Fruit fly (Drosophila melanogaster) whole organism, prepupa: Measurements from ENCODE around the gene CG1637.

Experiments
- CG1621 ChIP-seq: fragments of 200-800 bp; sonication (Bioruptor generic); optimal IDR thresholded peaks from 3 replicates; lab custom pipeline; 2018; ENCODE audit warnings: missing biosample characterization, mild to moderate bottlenecking, missing genetic modification characterization
- CG16779 ChIP-seq: fragments of 200-800 bp; sonication (Bioruptor generic); optimal IDR thresholded peaks from 3 replicates; lab custom pipeline; 2017; ENCODE audit warnings: missing biosample characterization, mild to moderate bottlenecking, missing genetic modification characterization
- CG6854 ChIP-seq: fragments of 200-800 bp; sonication (Bioruptor generic); optimal IDR thresholded peaks from 2 replicates; lab custom pipeline; 2017; ENCODE audit warnings: missing biosample characterization, mild to moderate bottlenecking, missing genetic modification characterization
- Lpt ChIP-seq: fragments of 200-800 bp; sonication (Bioruptor generic); optimal IDR thresholded peaks from 3 replicates; lab custom pipeline; 2016; ENCODE audit warnings: missing biosample characterization, missing genetic modification characterization
- eg ChIP-seq: fragments of 200-800 bp; sonication (Bioruptor generic); IDR thresholded peaks from 3 replicates; pipeline ENCODE4 v1.3.6; 2022; ENCODE audit warnings: missing biosample characterization, missing genetic modification characterization
- lz ChIP-seq: fragments of 200-800 bp; sonication (Bioruptor generic); optimal IDR thresholded peaks from 3 replicates; lab custom pipeline; 2016; ENCODE audit warnings: missing biosample characterization, missing genetic modification characterization

DNA sequence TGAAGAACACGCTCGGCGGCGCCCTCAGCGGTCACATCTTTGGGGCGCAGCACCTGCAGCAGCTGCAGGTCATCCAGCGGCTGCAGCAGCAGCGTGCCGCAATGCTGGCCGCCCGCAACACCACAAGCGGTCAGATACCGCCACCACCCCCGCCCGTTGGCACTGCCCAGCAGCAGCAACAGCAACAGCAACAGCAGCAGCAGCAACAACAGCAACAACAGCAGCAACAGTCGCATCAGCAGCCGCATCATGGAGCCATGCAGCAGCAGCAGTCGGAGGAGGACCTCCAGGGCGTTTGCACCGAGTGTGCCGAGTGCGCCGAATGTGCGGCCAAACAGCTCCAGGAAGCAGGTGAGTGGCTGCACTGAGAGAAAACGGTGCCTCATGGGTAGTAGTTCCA, 34.9 kb upstream of the CG1637 start:
- TF ChIP-seq CG1621 (tag; lab: Kevin White, UChicago) (no peak), eg (no peak), CG6854 (GFP tag; lab: Kevin White, UChicago) (no peak), lz (no peak), CG16779 (tag; lab: Kevin White, UChicago) (no peak), Lpt (GFP tag; lab: Kevin White, UChicago) (no peak)
